Fruit fly (Drosophila melanogaster) whole organism, embryonic: Measurements from ENCODE around the gene Jhbp5.
A peak's percentile ranks its signal among the peaks of the same experiment; 100 is the strongest.

Experiments
- ATbp ChIP-seq: fragments of 200-800 bp; sonication (Bioruptor generic); optimal IDR thresholded peaks from 2 replicates; lab custom pipeline; 2017; ENCODE audit warnings: missing biosample characterization, mild to moderate bottlenecking, missing genetic modification characterization, missing genetic modification reagents
- CG10366 ChIP-seq: fragments of 200-800 bp; sonication (Bioruptor generic); IDR thresholded peaks from 2 replicates; pipeline ENCODE4 v1.3.6; 2022; ENCODE audit warnings: missing biosample characterization, missing genetic modification characterization
- CG10543 ChIP-seq: fragments of 200-800 bp; sonication (Bioruptor generic); optimal IDR thresholded peaks from 3 replicates; lab custom pipeline; 2017; ENCODE audit warnings: missing biosample characterization, mild to moderate bottlenecking, missing genetic modification characterization, moderate library complexity
- CG10565 ChIP-seq: fragments of 200-800 bp; sonication (Bioruptor generic); optimal IDR thresholded peaks from 3 replicates; lab custom pipeline; 2016; ENCODE audit warnings: missing biosample characterization, mild to moderate bottlenecking, missing genetic modification characterization
- CG11504 ChIP-seq: fragments of 200-800 bp; sonication (Bioruptor generic); optimal IDR thresholded peaks from 3 replicates; lab custom pipeline; 2019; ENCODE audit warnings: missing biosample characterization, mild to moderate bottlenecking, missing genetic modification characterization, moderate library complexity
- CG12659 ChIP-seq: fragments of 200-800 bp; sonication (Bioruptor generic); optimal IDR thresholded peaks from 3 replicates; lab custom pipeline; 2017; ENCODE audit warnings: mild to moderate bottlenecking, missing biosample characterization, missing genetic modification reagents, missing genetic modification characterization
- CG12769 ChIP-seq: fragments of 200-800 bp; sonication (Bioruptor generic); optimal IDR thresholded peaks from 2 replicates; lab custom pipeline; 2019; ENCODE audit warnings: missing biosample characterization, mild to moderate bottlenecking, missing genetic modification characterization, moderate library complexity
- CG13624 ChIP-seq: fragments of 200-800 bp; sonication (Bioruptor generic); optimal IDR thresholded peaks from 2 replicates; lab custom pipeline; 2016; ENCODE audit warnings: missing biosample characterization, missing genetic modification characterization
- CG14050 ChIP-seq: fragments of 200-800 bp; sonication (Bioruptor generic); IDR thresholded peaks from 3 replicates; pipeline ENCODE4 v1.3.6; 2022; ENCODE audit warnings: missing biosample characterization, missing genetic modification characterization
- CG17802 ChIP-seq: fragments of 200-800 bp; sonication (Bioruptor generic); optimal IDR thresholded peaks from 2 replicates; lab custom pipeline; 2018; ENCODE audit warnings: missing biosample characterization, mild to moderate bottlenecking, missing genetic modification characterization, moderate library complexity
- CG18476 ChIP-seq: fragments of 200-800 bp; sonication (Bioruptor generic); optimal IDR thresholded peaks from 2 replicates; lab custom pipeline; 2016; ENCODE audit warnings: missing biosample characterization, mild to moderate bottlenecking, missing genetic modification characterization
- CG2129 ChIP-seq: fragments of 200-800 bp; sonication (Bioruptor generic); IDR thresholded peaks from 2 replicates; pipeline ENCODE4 v1.3.6; 2022; ENCODE audit warnings: missing biosample characterization, missing genetic modification characterization; ENCODE audit not compliant: partially characterized antibody
- CG2875 ChIP-seq: fragments of 200-800 bp; sonication (Bioruptor generic); optimal IDR thresholded peaks from 2 replicates; lab custom pipeline; 2017; ENCODE audit warnings: missing biosample characterization, mild to moderate bottlenecking, missing genetic modification characterization, missing genetic modification reagents
- CG34224 ChIP-seq: fragments of 200-800 bp; sonication (Bioruptor generic); IDR thresholded peaks from 3 replicates; pipeline ENCODE4 v1.3.6; 2022; ENCODE audit warnings: missing biosample characterization, missing genetic modification characterization; ENCODE audit not compliant: partially characterized antibody
- CG3847 ChIP-seq: fragments of 200-800 bp; sonication (Bioruptor generic); IDR thresholded peaks from 2 replicates; pipeline ENCODE4 v1.3.6; 2022; ENCODE audit warnings: missing biosample characterization, missing genetic modification characterization
- CG4282 ChIP-seq: fragments of 200-800 bp; sonication (Bioruptor generic); optimal IDR thresholded peaks from 2 replicates; lab custom pipeline; 2016; ENCODE audit warnings: missing biosample characterization, missing genetic modification characterization
- CG4854 ChIP-seq: fragments of 200-800 bp; sonication (Bioruptor generic); optimal IDR thresholded peaks from 2 replicates; lab custom pipeline; 2016; ENCODE audit warnings: missing biosample characterization, missing genetic modification characterization, inconsistent platforms
- CG5180 ChIP-seq: fragments of 200-800 bp; sonication (Bioruptor generic); optimal IDR thresholded peaks from 3 replicates; lab custom pipeline; 2017; ENCODE audit warnings: missing biosample characterization, missing genetic modification characterization, mild to moderate bottlenecking, moderate library complexity, missing genetic modification reagents
- CG6254 ChIP-seq: fragments of 200-800 bp; sonication (Bioruptor generic); optimal IDR thresholded peaks from 3 replicates; lab custom pipeline; 2017; ENCODE audit warnings: mild to moderate bottlenecking, missing biosample characterization, missing genetic modification reagents, missing genetic modification characterization
- CG9817 ChIP-seq: fragments of 200-800 bp; sonication (Bioruptor generic); optimal IDR thresholded peaks from 2 replicates; lab custom pipeline; 2018; ENCODE audit warnings: missing biosample characterization, mild to moderate bottlenecking, missing genetic modification characterization, moderate library complexity
- Drgx ChIP-seq: fragments of 200-800 bp; sonication (Bioruptor generic); IDR thresholded peaks from 2 replicates; pipeline ENCODE4 v1.3.6; 2022; ENCODE audit warnings: missing biosample characterization, missing genetic modification characterization
- HmgD ChIP-seq: fragments of 200-800 bp; sonication (Bioruptor generic); optimal IDR thresholded peaks from 3 replicates; lab custom pipeline; 2016; ENCODE audit warnings: missing biosample characterization, missing genetic modification characterization
- Med ChIP-seq: fragments of 200-800 bp; sonication (Bioruptor generic); peaks from one replicate; lab custom pipeline; 2016; ENCODE audit warnings: missing biosample characterization, missing genetic modification characterization, mild to moderate bottlenecking, inconsistent platforms, moderate library complexity
- Mrtf ChIP-seq: fragments of 200-800 bp; sonication (Bioruptor generic); IDR thresholded peaks from 3 replicates; pipeline ENCODE4 v1.3.6; 2022; ENCODE audit warnings: missing biosample characterization, missing genetic modification characterization
- Myb ChIP-seq: fragments of 200-800 bp; sonication (Bioruptor generic); optimal IDR thresholded peaks from 2 replicates; lab custom pipeline; 2016; ENCODE audit warnings: missing biosample characterization, missing genetic modification characterization
- Oaz ChIP-seq: fragments of 200-800 bp; sonication (Bioruptor generic); IDR thresholded peaks from 2 replicates; pipeline ENCODE4 v1.3.6; 2022; ENCODE audit warnings: missing biosample characterization, missing genetic modification characterization
- Rfx ChIP-seq: fragments of 200-800 bp; sonication (Bioruptor generic); IDR thresholded peaks from 2 replicates; pipeline ENCODE4 v1.3.6; 2022; ENCODE audit warnings: missing biosample characterization, missing genetic modification characterization
- Sin3A ChIP-seq: fragments of >200 bp; optimal IDR thresholded peaks from 2 replicates; lab custom pipeline; 2018
- Xrp1 ChIP-seq: fragments of 200-800 bp; sonication (Bioruptor generic); IDR thresholded peaks from 2 replicates; pipeline ENCODE4 v1.3.6; 2022; ENCODE audit warnings: missing biosample characterization, missing genetic modification characterization
- ac ChIP-seq: fragments of 200-800 bp; sonication (Bioruptor generic); optimal IDR thresholded peaks from 3 replicates; lab custom pipeline; 2017; ENCODE audit warnings: missing biosample characterization, mild to moderate bottlenecking, missing genetic modification characterization
- amos ChIP-seq: fragments of 200-800 bp; sonication (Bioruptor generic); IDR thresholded peaks from 2 replicates; pipeline ENCODE4 v1.3.6; 2022; ENCODE audit warnings: missing biosample characterization, missing genetic modification characterization; ENCODE audit not compliant: partially characterized antibody
- bcd ChIP-seq: fragments of 200-800 bp; sonication (Bioruptor generic); optimal IDR thresholded peaks from 2 replicates; lab custom pipeline; 2017; ENCODE audit warnings: missing biosample characterization, mild to moderate bottlenecking, missing genetic modification characterization
- cas ChIP-seq: fragments of 200-800 bp; sonication (Bioruptor generic); IDR thresholded peaks from 2 replicates; pipeline ENCODE4 v1.3.6; 2022; ENCODE audit warnings: missing biosample characterization, missing genetic modification characterization
- chif ChIP-seq, 2 experiments: fragments of 200-800 bp; sonication (Bioruptor generic); optimal IDR thresholded peaks; 3 replicates each; lab custom pipeline; 2016; ENCODE audit warnings: missing biosample characterization in 2 of 2, missing genetic modification characterization in 2 of 2
- chm ChIP-seq: fragments of 200-800 bp; sonication (Bioruptor generic); IDR thresholded peaks from 2 replicates; pipeline ENCODE4 v1.3.6; 2022; ENCODE audit warnings: missing biosample characterization, missing genetic modification characterization
- fd64A ChIP-seq: fragments of 200-800 bp; sonication (Bioruptor generic); optimal IDR thresholded peaks from 3 replicates; lab custom pipeline; 2018; ENCODE audit warnings: missing biosample characterization, mild to moderate bottlenecking, missing genetic modification characterization
- ftz-f1 ChIP-seq: fragments of 200-800 bp; sonication (Bioruptor generic); optimal IDR thresholded peaks from 2 replicates; lab custom pipeline; 2016; ENCODE audit warnings: missing biosample characterization, missing genetic modification characterization
- gce ChIP-seq: fragments of 200-800 bp; sonication (Bioruptor generic); IDR thresholded peaks from 3 replicates; pipeline ENCODE4 v1.3.6; 2022; ENCODE audit warnings: missing biosample characterization, missing genetic modification characterization
- gfzf ChIP-seq: fragments of 200-800 bp; sonication (Bioruptor generic); optimal IDR thresholded peaks from 2 replicates; lab custom pipeline; 2016; ENCODE audit warnings: missing biosample characterization, mild to moderate bottlenecking, missing genetic modification characterization, moderate library complexity
- gsb-n ChIP-seq: fragments of 200-800 bp; sonication (Bioruptor generic); optimal IDR thresholded peaks from 3 replicates; lab custom pipeline; 2018; ENCODE audit warnings: missing biosample characterization, mild to moderate bottlenecking, missing genetic modification characterization
- luna ChIP-seq: fragments of 200-800 bp; sonication (Bioruptor generic); optimal IDR thresholded peaks from 2 replicates; lab custom pipeline; 2016; ENCODE audit warnings: missing biosample characterization, missing genetic modification characterization
- nmo ChIP-seq: fragments of 200-800 bp; sonication (Bioruptor generic); optimal IDR thresholded peaks from 2 replicates; lab custom pipeline; 2018; ENCODE audit warnings: missing biosample characterization, mild to moderate bottlenecking, missing genetic modification characterization, moderate library complexity
- onecut ChIP-seq: fragments of 200-800 bp; sonication (Bioruptor generic); IDR thresholded peaks from 2 replicates; pipeline ENCODE4 v1.3.6; 2022; ENCODE audit warnings: missing biosample characterization, missing genetic modification characterization
- psq ChIP-seq: fragments of 200-800 bp; sonication (Bioruptor generic); optimal IDR thresholded peaks from 2 replicates; lab custom pipeline; 2017; ENCODE audit warnings: missing biosample characterization, missing genetic modification characterization
- ro ChIP-seq: fragments of 200-800 bp; sonication (Bioruptor generic); IDR thresholded peaks from 2 replicates; pipeline ENCODE4 v1.3.6; 2022; ENCODE audit warnings: missing biosample characterization, missing genetic modification characterization
- sd ChIP-seq: fragments of 200-800 bp; sonication (Bioruptor generic); optimal IDR thresholded peaks from 3 replicates; lab custom pipeline; 2018; ENCODE audit warnings: missing biosample characterization, mild to moderate bottlenecking, missing genetic modification characterization, moderate library complexity
- sens ChIP-seq: fragments of 200-800 bp; sonication (Bioruptor generic); peaks from one replicate; lab custom pipeline; 2016; ENCODE audit warnings: missing biosample characterization, missing genetic modification characterization
- stwl ChIP-seq: fragments of 200-800 bp; sonication (Bioruptor generic); optimal IDR thresholded peaks from 3 replicates; lab custom pipeline; 2018; ENCODE audit warnings: missing biosample characterization, mild to moderate bottlenecking, missing genetic modification characterization, moderate library complexity
- vvl ChIP-seq: fragments of 200-800 bp; sonication (Bioruptor generic); IDR thresholded peaks from 2 replicates; pipeline ENCODE4 v1.3.6; 2022; ENCODE audit warnings: missing biosample characterization, missing genetic modification characterization
- wek ChIP-seq: fragments of 200-800 bp; sonication (Bioruptor generic); optimal IDR thresholded peaks from 3 replicates; lab custom pipeline; 2018; ENCODE audit warnings: missing biosample characterization, mild to moderate bottlenecking, missing genetic modification characterization, moderate library complexity
- zf30C ChIP-seq: fragments of 200-800 bp; sonication (Bioruptor generic); optimal IDR thresholded peaks from 3 replicates; lab custom pipeline; 2018; ENCODE audit warnings: missing biosample characterization, mild to moderate bottlenecking, missing genetic modification characterization

The Jhbp5 gene

DNA sequence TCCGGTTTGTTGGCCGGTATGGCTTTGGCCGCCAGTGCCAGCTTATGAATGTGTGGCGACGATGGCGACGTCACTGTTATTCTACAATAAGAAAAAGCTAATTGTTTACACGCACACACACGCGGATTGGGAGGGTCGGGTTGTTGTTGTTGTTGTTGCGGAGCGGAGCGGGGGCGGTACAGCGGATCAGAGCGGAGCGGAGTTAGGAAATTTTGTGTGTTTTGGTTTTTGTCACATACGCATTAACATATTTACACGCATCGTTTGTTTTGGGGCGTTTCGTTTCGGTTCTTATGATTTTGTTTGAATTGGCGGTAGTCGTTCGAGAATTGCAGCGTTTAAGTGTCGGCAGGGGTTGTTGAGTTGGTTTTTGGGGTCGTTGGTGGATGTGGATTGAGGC, 23.3 kb upstream of the Jhbp5 start (continued):
- TF ChIP-seq CG17802 (tag; lab: Kevin White, UChicago) (no peak), luna (GFP tag; lab: Kevin White, UChicago) (no peak), ftz-f1 (GFP tag; lab: Kevin White, UChicago) (no peak), amos (no peak), zf30C (no peak), sd (tag; lab: Kevin White, UChicago) (no peak), CG34224 (GFP tag; lab: Robert Waterston, UW) (no peak), gfzf (GFP tag; lab: Kevin White, UChicago) (no peak), CG4854 (no peak), CG9817 (tag; lab: Kevin White, UChicago) (no peak), CG18476 (GFP tag; lab: Kevin White, UChicago) (no peak), nmo (GFP tag; lab: Kevin White, UChicago) (no peak), psq (no peak), sens (GFP tag; lab: Kevin White, UChicago) (peak; percentile 88), HmgD (no peak), Sin3A (no peak), CG10366 (no peak; the same call in 1 of the 2 replicates), CG4282 (GFP tag; lab: Kevin White, UChicago) (no peak), Myb (peak; percentile 5), fd64A (GFP tag; lab: Kevin White, UChicago) (peak; percentile 53), chif (GFP tag; optimal IDR thresholded peaks at IDR 0.05; lab: Kevin White, UChicago) (peak in 1 of 2 experiments; percentile 6), CG13624 (GFP tag; lab: Kevin White, UChicago) (no peak), Mrtf (GFP tag; lab: Robert Waterston, UW) (no peak), CG14050 (GFP tag; lab: Robert Waterston, UW) (no peak), CG11504 (peak; percentile 52), CG10565 (GFP tag; lab: Kevin White, UChicago) (no peak), bcd (GFP tag; lab: Kevin White, UChicago) (peak; percentile 25), ATbp (GFP tag; lab: Kevin White, UChicago) (peak; percentile 83), gce (GFP tag; lab: Robert Waterston, UW) (peak; percentile 43; the same call in 1 of the 3 replicates), cas (GFP tag; lab: Robert Waterston, UW) (no peak), chm (GFP tag; lab: Robert Waterston, UW) (peak; percentile 41; the same call in 1 of the 2 replicates), CG12769 (tag; lab: Kevin White, UChicago) (no peak), stwl (tag; lab: Kevin White, UChicago) (no peak), CG2129 (GFP tag; lab: Robert Waterston, UW) (no peak), CG6254 (GFP tag; lab: Kevin White, UChicago) (peak; percentile 11), Xrp1 (peak; percentile 75), onecut (peak; percentile 55; the same call in 1 of the 2 replicates), CG12659 (GFP tag; lab: Kevin White, UChicago) (peak; percentile 10), Rfx (peak; percentile 47; the same call in 1 of the 2 replicates), CG2875 (GFP tag; lab: Kevin White, UChicago) (peak; percentile 69), Drgx (GFP tag; lab: Robert Waterston, UW) (no peak), Med (peak; percentile 76), ac (GFP tag; lab: Kevin White, UChicago) (peak; percentile 12), gsb-n (tag; lab: Kevin White, UChicago) (peak; percentile 68), CG5180 (peak; percentile 28), CG10543 (GFP tag; lab: Kevin White, UChicago) (peak; percentile 65), wek (GFP tag; lab: Kevin White, UChicago) (peak; percentile 33), CG3847 (GFP tag; lab: Robert Waterston, UW) (no peak), vvl (peak; percentile 73), ro (GFP tag; lab: Robert Waterston, UW) (no peak), Oaz (no peak)
